Fruit fly (Drosophila melanogaster) whole organism, embryonic: ENCODE results near the gene mfr.

Experiments used
- CG11247 ChIP-seq: fragments of 200-800 bp; sonication (Bioruptor generic); IDR thresholded peaks from 2 replicates; pipeline ENCODE4 v1.3.6; 2022; ENCODE audit warnings: missing biosample characterization, missing genetic modification characterization
- CG14860 ChIP-seq: fragments of 200-800 bp; sonication (Bioruptor generic); IDR thresholded peaks from 3 replicates; pipeline ENCODE4 v1.3.6; 2022; ENCODE audit warnings: missing biosample characterization, missing genetic modification characterization; ENCODE audit not compliant: partially characterized antibody
- CG8924 ChIP-seq: fragments of 200-800 bp; optimal IDR thresholded peaks from 3 replicates; lab custom pipeline; 2019; ENCODE audit warnings: missing biosample characterization, mild to moderate bottlenecking, missing genetic modification characterization, moderate library complexity
- chif ChIP-seq, 2 experiments: fragments of 200-800 bp; sonication (Bioruptor generic); optimal IDR thresholded peaks; 3 replicates each; lab custom pipeline; 2016; ENCODE audit warnings: missing biosample characterization in 2 of 2, missing genetic modification characterization in 2 of 2
- maf-S ChIP-seq: fragments of 200-800 bp; sonication (Bioruptor generic); optimal IDR thresholded peaks from 2 replicates; lab custom pipeline; 2016; ENCODE audit warnings: missing biosample characterization, missing genetic modification characterization
- yki ChIP-seq: fragments of >200 bp; optimal IDR thresholded peaks from 3 replicates; lab custom pipeline; 2018

DNA sequence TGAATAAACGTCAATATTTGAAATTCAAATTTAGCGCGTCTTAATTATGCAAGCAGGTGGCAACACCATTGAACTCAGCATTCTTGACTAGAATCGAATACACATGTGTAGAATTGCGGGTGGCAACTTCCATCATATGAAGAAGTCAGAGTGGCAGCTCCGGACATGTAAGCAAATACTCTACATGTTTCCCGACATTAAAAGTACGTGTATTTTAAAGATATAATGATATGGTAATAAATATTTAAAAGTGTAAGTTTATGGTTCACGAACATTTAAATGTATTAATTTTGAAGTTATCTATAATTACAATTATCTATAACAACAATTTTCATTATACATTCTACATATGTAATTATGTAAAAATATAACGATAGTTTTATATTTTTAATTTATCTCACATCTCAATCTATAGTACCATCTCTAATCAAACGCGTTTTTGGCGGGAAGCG is 21.3 kb downstream of the mfr start, which contains the start of gene Mcm7:
- TF ChIP-seq maf-S (no peak), yki (lab: Kevin White, UChicago) (no peak), chif (GFP tag; optimal IDR thresholded peaks at IDR 0.05; lab: Kevin White, UChicago) (no peak), CG11247 (no peak), CG14860 (GFP tag; lab: Robert Waterston, UW) (no peak), CG8924 (tag; lab: Kevin White, UChicago) (no peak)
